Fruit fly (Drosophila melanogaster) whole organism, embryonic: Measurements from ENCODE around the gene CG4757.
A peak's percentile ranks its signal among the peaks of the same experiment; 100 is the strongest.

Source experiments
- Atf-2 ChIP-seq: fragments of 200-800 bp; sonication (Bioruptor generic); optimal IDR thresholded peaks from 2 replicates; lab custom pipeline; 2016; ENCODE audit warnings: missing biosample characterization, missing genetic modification characterization
- B-H2 ChIP-seq: fragments of 200-800 bp; sonication (Bioruptor generic); optimal IDR thresholded peaks from 2 replicates; lab custom pipeline; 2018; ENCODE audit warnings: missing biosample characterization, mild to moderate bottlenecking, missing genetic modification characterization
- Blimp-1 ChIP-seq: fragments of 200-800 bp; sonication (Bioruptor generic); optimal IDR thresholded peaks from 3 replicates; lab custom pipeline; 2018; ENCODE audit warnings: missing biosample characterization, missing genetic modification characterization, mild to moderate bottlenecking, moderate library complexity, missing genetic modification reagents
- CG1024 ChIP-seq: fragments of 200-800 bp; sonication (Bioruptor generic); IDR thresholded peaks from 2 replicates; pipeline ENCODE4 v1.3.6; 2022; ENCODE audit warnings: missing biosample characterization, missing genetic modification characterization
- CG10321 ChIP-seq: fragments of 200-800 bp; sonication (Bioruptor generic); IDR thresholded peaks from 2 replicates; pipeline ENCODE4 v1.3.6; 2022; ENCODE audit warnings: missing biosample characterization, missing genetic modification characterization
- CG10431 ChIP-seq: fragments of 200-800 bp; sonication (Bioruptor generic); optimal IDR thresholded peaks from 3 replicates; lab custom pipeline; 2018; ENCODE audit warnings: missing biosample characterization, mild to moderate bottlenecking, missing genetic modification characterization
- CG11085 ChIP-seq: fragments of 200-800 bp; sonication (Bioruptor generic); IDR thresholded peaks from 2 replicates; pipeline ENCODE4 v1.3.6; 2022; ENCODE audit warnings: missing biosample characterization, missing genetic modification characterization
- CG17361 ChIP-seq: fragments of 200-800 bp; sonication (Bioruptor generic); IDR thresholded peaks from 3 replicates; pipeline ENCODE4 v1.3.6; 2022; ENCODE audit warnings: missing biosample characterization, missing genetic modification characterization
- CG17385 ChIP-seq: fragments of 200-800 bp; sonication (Bioruptor generic); optimal IDR thresholded peaks from 3 replicates; lab custom pipeline; 2018; ENCODE audit warnings: missing biosample characterization, mild to moderate bottlenecking, missing genetic modification characterization
- CG17829 ChIP-seq: fragments of 200-800 bp; optimal IDR thresholded peaks from 2 replicates; lab custom pipeline; 2019; ENCODE audit warnings: missing biosample characterization, mild to moderate bottlenecking, missing genetic modification characterization, moderate library complexity
- CG1832 ChIP-seq: fragments of 200-800 bp; sonication (Bioruptor generic); optimal IDR thresholded peaks from 2 replicates; lab custom pipeline; 2017; ENCODE audit warnings: missing biosample characterization, mild to moderate bottlenecking, missing genetic modification characterization, inconsistent platforms
- CG18599 ChIP-seq: fragments of 200-800 bp; sonication (Bioruptor generic); optimal IDR thresholded peaks from 3 replicates; lab custom pipeline; 2017; ENCODE audit warnings: missing biosample characterization, missing genetic modification characterization, mild to moderate bottlenecking, moderate library complexity, missing genetic modification reagents
- CG2202 ChIP-seq: fragments of 200-800 bp; sonication (Bioruptor generic); optimal IDR thresholded peaks from 2 replicates; lab custom pipeline; 2018; ENCODE audit warnings: missing biosample characterization, mild to moderate bottlenecking, missing genetic modification characterization
- CG30403 ChIP-seq: fragments of 200-800 bp; sonication (Bioruptor generic); optimal IDR thresholded peaks from 3 replicates; lab custom pipeline; 2016; ENCODE audit warnings: missing biosample characterization, missing genetic modification characterization
- CG31441 ChIP-seq: fragments of 200-800 bp; sonication (Bioruptor generic); IDR thresholded peaks from 2 replicates; pipeline ENCODE4 v1.3.6; 2022; ENCODE audit warnings: missing biosample characterization, missing genetic modification characterization
- CG3407 ChIP-seq: fragments of 200-800 bp; sonication (Bioruptor generic); optimal IDR thresholded peaks from 2 replicates; lab custom pipeline; 2018; ENCODE audit warnings: missing biosample characterization, mild to moderate bottlenecking, missing genetic modification characterization
- CG4854 ChIP-seq: fragments of 200-800 bp; sonication (Bioruptor generic); optimal IDR thresholded peaks from 2 replicates; lab custom pipeline; 2016; ENCODE audit warnings: missing biosample characterization, missing genetic modification characterization, inconsistent platforms
- CG5180 ChIP-seq: fragments of 200-800 bp; sonication (Bioruptor generic); optimal IDR thresholded peaks from 3 replicates; lab custom pipeline; 2017; ENCODE audit warnings: missing biosample characterization, missing genetic modification characterization, mild to moderate bottlenecking, moderate library complexity, missing genetic modification reagents
- CG6791 ChIP-seq: fragments of 200-800 bp; sonication (Bioruptor generic); IDR thresholded peaks from 3 replicates; pipeline ENCODE4 v1.3.6; 2022; ENCODE audit warnings: missing biosample characterization, missing genetic modification characterization; ENCODE audit not compliant: partially characterized antibody
- CG7745 ChIP-seq: fragments of 200-800 bp; sonication (Bioruptor generic); optimal IDR thresholded peaks from 2 replicates; lab custom pipeline; 2018; ENCODE audit warnings: missing biosample characterization, mild to moderate bottlenecking, missing genetic modification characterization, moderate library complexity
- CG8944 ChIP-seq: fragments of 200-800 bp; sonication (Bioruptor generic); optimal IDR thresholded peaks from 3 replicates; lab custom pipeline; 2016; ENCODE audit warnings: missing biosample characterization, missing genetic modification characterization
- CG9876 ChIP-seq: fragments of 200-800 bp; sonication (Bioruptor generic); optimal IDR thresholded peaks from 2 replicates; lab custom pipeline; 2016; ENCODE audit warnings: missing biosample characterization, missing genetic modification characterization
- CkIIα-i1 ChIP-seq: fragments of 200-800 bp; sonication (Bioruptor generic); IDR thresholded peaks from 2 replicates; pipeline ENCODE4 v1.3.6; 2022; ENCODE audit warnings: missing biosample characterization, missing genetic modification characterization
- Dip3 ChIP-seq: fragments of 200-800 bp; sonication (Bioruptor generic); optimal IDR thresholded peaks from 3 replicates; lab custom pipeline; 2016; ENCODE audit warnings: missing biosample characterization, missing genetic modification characterization
- Dll ChIP-seq: fragments of 200-800 bp; sonication (Bioruptor generic); IDR thresholded peaks from 4 replicates; pipeline ENCODE4 v1.3.6; 2022; ENCODE audit warnings: missing biosample characterization, missing genetic modification characterization; ENCODE audit not compliant: partially characterized antibody
- Doc2 ChIP-seq: fragments of 200-800 bp; sonication (Bioruptor generic); IDR thresholded peaks from 2 replicates; pipeline ENCODE4 v1.3.6; 2022; ENCODE audit warnings: missing biosample characterization, missing genetic modification characterization
- Fer1 ChIP-seq: fragments of 200-800 bp; sonication (Bioruptor generic); optimal IDR thresholded peaks from 2 replicates; lab custom pipeline; 2017; ENCODE audit warnings: missing biosample characterization, mild to moderate bottlenecking, missing genetic modification characterization
- Hr3 ChIP-seq: fragments of 200-800 bp; sonication (Bioruptor generic); optimal IDR thresholded peaks from 3 replicates; lab custom pipeline; 2016; ENCODE audit warnings: missing biosample characterization, missing genetic modification characterization
- Hr78 ChIP-seq, 2 experiments: fragments of 200-800 bp in 1 of 2; fragments of >200 bp in 1 of 2; sonication (Bioruptor generic) in 1 of 2; optimal IDR thresholded peaks; 2 replicates each; lab custom pipeline; 2017 to 2019; ENCODE audit warnings: missing biosample characterization in 2 of 2, missing genetic modification characterization in 2 of 2, mild to moderate bottlenecking in 1 of 2, moderate library complexity in 1 of 2
- Lpt ChIP-seq: fragments of >200 bp; optimal IDR thresholded peaks from 2 replicates; lab custom pipeline; 2018; ENCODE audit warnings: missing biosample characterization, missing genetic modification characterization
- Meics ChIP-seq: fragments of 200-800 bp; sonication (Bioruptor generic); optimal IDR thresholded peaks from 2 replicates; lab custom pipeline; 2017; ENCODE audit warnings: missing biosample characterization, mild to moderate bottlenecking, missing genetic modification characterization
- Neu2 ChIP-seq: fragments of 200-800 bp; sonication (Bioruptor generic); optimal IDR thresholded peaks from 3 replicates; lab custom pipeline; 2016; ENCODE audit warnings: missing biosample characterization, missing genetic modification characterization, borderline replicate concordance
- Stat92E ChIP-seq, 3 experiments: fragments of >200 bp in 2 of 3; fragments of 200-800 bp in 1 of 3; sonication (Bioruptor generic) in 1 of 3; optimal IDR thresholded peaks; 2 replicates each; lab custom pipeline; 2017 to 2019; ENCODE audit warnings: missing biosample characterization in 3 of 3, missing genetic modification characterization in 3 of 3, mild to moderate bottlenecking in 1 of 3, moderate library complexity in 1 of 3
- dmrt99B ChIP-seq: fragments of 200-800 bp; sonication (Bioruptor generic); optimal IDR thresholded peaks from 2 replicates; lab custom pipeline; 2018; ENCODE audit warnings: missing biosample characterization, mild to moderate bottlenecking, missing genetic modification characterization, moderate library complexity
- esg ChIP-seq: fragments of 200-800 bp; sonication (Bioruptor generic); conservative IDR thresholded peaks from 2 replicates; pipeline ENCODE4 v1.3.6; 2022; ENCODE audit warnings: missing biosample characterization, missing genetic modification characterization
- hb ChIP-seq: fragments of 200-800 bp; sonication (Bioruptor generic); IDR thresholded peaks from 3 replicates; pipeline ENCODE4 v1.3.6; 2022; ENCODE audit warnings: missing biosample characterization, missing genetic modification characterization; ENCODE audit not compliant: partially characterized antibody
- hth ChIP-seq: fragments of >200 bp; optimal IDR thresholded peaks from 2 replicates; lab custom pipeline; 2017; ENCODE audit warnings: inconsistent platforms
- ind ChIP-seq: fragments of 200-800 bp; sonication (Bioruptor generic); optimal IDR thresholded peaks from 3 replicates; lab custom pipeline; 2016; ENCODE audit warnings: missing biosample characterization, missing genetic modification characterization
- kay ChIP-seq: fragments of 200-800 bp; sonication (Bioruptor generic); optimal IDR thresholded peaks from 2 replicates; lab custom pipeline; 2016; ENCODE audit warnings: missing biosample characterization, missing genetic modification characterization
- klu ChIP-seq: fragments of 200-800 bp; sonication (Bioruptor generic); IDR thresholded peaks from 2 replicates; pipeline ENCODE4 v1.3.6; 2022; ENCODE audit warnings: missing biosample characterization, missing genetic modification characterization
- maf-S ChIP-seq: fragments of 200-800 bp; sonication (Bioruptor generic); optimal IDR thresholded peaks from 2 replicates; lab custom pipeline; 2016; ENCODE audit warnings: missing biosample characterization, missing genetic modification characterization
- mld ChIP-seq: fragments of 200-800 bp; sonication (Bioruptor generic); IDR thresholded peaks from 3 replicates; pipeline ENCODE4 v1.3.6; 2022; ENCODE audit warnings: missing biosample characterization, missing genetic modification characterization; ENCODE audit not compliant: partially characterized antibody
- schlank ChIP-seq: fragments of 200-800 bp; sonication (Bioruptor generic); optimal IDR thresholded peaks from 2 replicates; lab custom pipeline; 2018; ENCODE audit warnings: missing biosample characterization, mild to moderate bottlenecking, missing genetic modification characterization
- seq ChIP-seq: fragments of 200-800 bp; sonication (Bioruptor generic); IDR thresholded peaks from 2 replicates; pipeline ENCODE4 v1.3.6; 2022; ENCODE audit warnings: missing biosample characterization, missing genetic modification characterization
- slbo ChIP-seq: fragments of 200-800 bp; sonication (Bioruptor generic); IDR thresholded peaks from 2 replicates; pipeline ENCODE4 v1.3.6; 2022; ENCODE audit warnings: missing biosample characterization, missing genetic modification characterization
- sug ChIP-seq: fragments of 200-800 bp; optimal IDR thresholded peaks from 2 replicates; lab custom pipeline; 2019; ENCODE audit warnings: missing biosample characterization, mild to moderate bottlenecking, missing genetic modification characterization, moderate library complexity
- tgo ChIP-seq: fragments of 200-800 bp; sonication (Bioruptor generic); IDR thresholded peaks from 3 replicates; pipeline ENCODE4 v1.3.6; 2022; ENCODE audit warnings: missing biosample characterization, missing genetic modification characterization
- unc-4 ChIP-seq: fragments of 200-800 bp; sonication (Bioruptor generic); IDR thresholded peaks from 2 replicates; pipeline ENCODE4 v1.3.6; 2022; ENCODE audit warnings: missing biosample characterization, missing genetic modification characterization; ENCODE audit not compliant: partially characterized antibody
- wdn ChIP-seq: fragments of 200-800 bp; sonication (Bioruptor generic); IDR thresholded peaks from 2 replicates; pipeline ENCODE4 v1.3.6; 2022; ENCODE audit warnings: missing biosample characterization, missing genetic modification characterization
- z ChIP-seq: fragments of 200-800 bp; sonication (Bioruptor generic); IDR thresholded peaks from 3 replicates; pipeline ENCODE4 v1.3.6; 2022; ENCODE audit warnings: missing biosample characterization, missing genetic modification characterization
- zen2 ChIP-seq: fragments of 200-800 bp; sonication (Bioruptor generic); IDR thresholded peaks from 3 replicates; pipeline ENCODE4 v1.3.6; 2022; ENCODE audit warnings: missing biosample characterization, missing genetic modification characterization; ENCODE audit not compliant: partially characterized antibody

CG4757 gene

DNA sequence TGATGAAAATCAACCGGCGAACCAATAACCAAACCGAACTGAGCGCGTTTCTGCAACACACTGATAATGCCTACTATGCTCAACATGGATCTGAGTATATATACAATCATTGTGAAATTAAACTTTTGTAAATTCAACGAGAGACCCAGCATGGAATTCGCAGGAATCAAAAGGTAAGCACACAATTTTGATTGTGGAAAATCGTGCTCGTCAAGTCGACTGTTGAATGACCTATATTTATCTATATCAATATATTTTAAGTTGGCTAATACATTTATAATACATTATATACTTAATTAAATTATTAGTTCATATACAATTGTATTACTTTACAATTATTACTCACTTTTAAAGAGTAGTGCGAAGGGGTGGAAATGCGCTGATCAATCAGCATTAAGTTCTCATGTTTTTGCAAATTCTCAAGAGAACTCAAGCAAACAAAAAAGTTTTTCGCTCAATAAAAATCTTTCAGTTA, 7.2 kb upstream of the CG4757 start, which contains the start of gene Ugt302K1 (continued):
- no peak for TF ChIP-seq unc-4 (GFP tag; lab: Robert Waterston, UW)
- no peak for TF ChIP-seq z (GFP tag; lab: Robert Waterston, UW)
- TF ChIP-seq schlank: no peak
- TF ChIP-seq CG31441 (GFP tag; lab: Robert Waterston, UW): no peak
- no peak for TF ChIP-seq hb (GFP tag; lab: Robert Waterston, UW)
- TF ChIP-seq ind: peak; percentile 21
- no peak for TF ChIP-seq CG10431 (GFP tag; lab: Kevin White, UChicago)
- TF ChIP-seq tgo (GFP tag; lab: Robert Waterston, UW): no peak
- no peak for TF ChIP-seq CG7745 (tag; lab: Kevin White, UChicago)
- no peak for TF ChIP-seq Atf-2 (GFP tag; lab: Kevin White, UChicago)
- TF ChIP-seq CG30403 (GFP tag; lab: Kevin White, UChicago): no peak
- TF ChIP-seq Hr3: no peak
- TF ChIP-seq hth (lab: Kevin White, UChicago): no peak
- no peak for TF ChIP-seq CG6791
- no peak for TF ChIP-seq wdn (GFP tag; lab: Robert Waterston, UW)
- no peak for TF ChIP-seq maf-S
- TF ChIP-seq CG1832 (GFP tag; lab: Kevin White, UChicago): no peak
- TF ChIP-seq CG3407 (GFP tag; lab: Kevin White, UChicago): no peak
- TF ChIP-seq CG9876 (GFP tag; lab: Kevin White, UChicago): no peak
- TF ChIP-seq mld (GFP tag; lab: Robert Waterston, UW): no peak
- no peak for TF ChIP-seq seq
- no peak for TF ChIP-seq zen2 (GFP tag; lab: Robert Waterston, UW)
- no peak for TF ChIP-seq CG2202 (tag; lab: Kevin White, UChicago)
- TF ChIP-seq Meics (GFP tag; lab: Kevin White, UChicago): peak; percentile 40
- no peak for TF ChIP-seq Dip3 (GFP tag; lab: Kevin White, UChicago)
- no peak for TF ChIP-seq CG17385 (GFP tag; lab: Kevin White, UChicago)
- TF ChIP-seq CG10321: no peak
- no peak for TF ChIP-seq Hr78 (GFP tag; optimal IDR thresholded peaks at IDR 0.05; lab: Kevin White, UChicago)
- 0 out of 2 replicates have a peak, but pooled peaks have one; percentile 30 for TF ChIP-seq CG11085 (GFP tag; lab: Robert Waterston, UW)
- no peak for TF ChIP-seq B-H2
- no peak for TF ChIP-seq CG1024
- TF ChIP-seq Fer1 (GFP tag; lab: Kevin White, UChicago): no peak
- TF ChIP-seq CkIIα-i1 (GFP tag; lab: Robert Waterston, UW): no peak
- no peak for TF ChIP-seq kay (GFP tag; lab: Kevin White, UChicago)
- no peak for TF ChIP-seq CG8944 (GFP tag; lab: Kevin White, UChicago)
- TF ChIP-seq sug (tag; lab: Kevin White, UChicago): no peak
- no peak for TF ChIP-seq CG4854 (GFP tag; lab: Kevin White, UChicago)
- TF ChIP-seq Stat92E (GFP tag; optimal IDR thresholded peaks at IDR 0.05; lab: Kevin White, UChicago): no peak
- no peak for TF ChIP-seq esg (GFP tag; lab: Robert Waterston, UW)
- TF ChIP-seq dmrt99B (tag; lab: Kevin White, UChicago): no peak
- no peak for TF ChIP-seq CG17361
- no peak for TF ChIP-seq CG5180 (GFP tag; lab: Kevin White, UChicago)
- peak; percentile 66 for TF ChIP-seq CG18599 (GFP tag; lab: Kevin White, UChicago)
- TF ChIP-seq klu (GFP tag; lab: Robert Waterston, UW): no peak
- TF ChIP-seq Blimp-1 (GFP tag; lab: Kevin White, UChicago): no peak
- TF ChIP-seq Neu2 (GFP tag; lab: Kevin White, UChicago): no peak
- TF ChIP-seq Lpt (GFP tag; lab: Kevin White, UChicago): no peak
- TF ChIP-seq slbo (GFP tag; lab: Robert Waterston, UW): peak; percentile 64
- no peak for TF ChIP-seq CG17829 (tag; lab: Kevin White, UChicago)
- no peak for TF ChIP-seq Dll
- no peak for TF ChIP-seq Doc2 (GFP tag; lab: Robert Waterston, UW)
